Fruit fly (Drosophila melanogaster) Kc167 (cell line): ENCODE measurements around the gene CG14540.

ENCODE experiments used
- Myc ChIP-seq: fragments of >200 bp; optimal IDR thresholded peaks from 2 replicates; lab custom pipeline; 2017; ENCODE audit warnings: missing external identifiers
- Sin3A ChIP-seq: fragments of >200 bp; optimal IDR thresholded peaks from 2 replicates; lab custom pipeline; 2018; ENCODE audit warnings: missing external identifiers
- h ChIP-seq: fragments of >200 bp; optimal IDR thresholded peaks from 3 replicates; lab custom pipeline; 2018; ENCODE audit warnings: missing external identifiers
- psq ChIP-seq: fragments of >200 bp; optimal IDR thresholded peaks from 2 replicates; lab custom pipeline; 2017; ENCODE audit warnings: missing external identifiers
- ttk ChIP-seq: sonication (Bioruptor generic); optimal IDR thresholded peaks from 2 replicates; lab custom pipeline; 2017; ENCODE audit warnings: missing external identifiers

DNA sequence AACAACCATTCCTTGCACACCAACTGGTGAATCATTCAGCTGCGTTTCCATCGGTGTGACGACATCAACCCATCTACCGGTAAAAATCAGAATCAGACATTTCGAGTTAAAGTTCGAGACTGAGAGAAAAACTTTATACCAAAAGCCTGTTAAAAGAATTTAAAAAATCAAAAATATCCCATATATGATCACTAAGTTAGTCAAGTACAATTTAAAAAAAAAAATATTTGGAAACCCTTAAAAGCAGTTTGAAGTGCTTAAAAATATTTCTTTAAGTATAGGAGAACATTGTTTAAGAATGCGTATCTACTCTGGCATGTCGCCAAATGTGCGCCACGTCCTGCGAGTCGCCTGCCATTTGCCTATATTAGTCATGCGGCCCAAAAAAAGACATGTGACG is 9.4 kb downstream of the CG14540 start:
- TF ChIP-seq h (lab: Kevin White, UChicago) (no peak), Sin3A (lab: Kevin White, UChicago) (no peak), ttk (lab: Kevin White, UChicago) (no peak), psq (lab: Kevin White, UChicago) (no peak), Myc (no peak)
